Fruit fly (Drosophila melanogaster): Measurements from ENCODE around the gene CG31279.

The CG31279 gene

dm6 chr3R:16449187-16449973 is 18.9 kb downstream of the CG31279 start (continued):
- TF ChIP-seq HLH4C (GFP tag; IDR thresholded peaks at IDR 0.05; ENCODE audit: partially characterized antibody) (peak; percentile 67), nerfin-2 (GFP tag; IDR thresholded peaks at IDR 0.05; ENCODE audit: partially characterized antibody) (no peak), CG30431 (GFP tag; optimal IDR thresholded peaks at IDR 0.05) (peak; percentile 94), Hmr (GFP tag; optimal IDR thresholded peaks at IDR 0.05) (peak; percentile 19), YL-1 (GFP tag; optimal IDR thresholded peaks at IDR 0.05) (peak; percentile 71), Adf1 (GFP tag; IDR thresholded peaks at IDR 0.05) (no peak), CG18011 (GFP tag; optimal IDR thresholded peaks at IDR 0.05) (no peak), Six4 (GFP tag; optimal IDR thresholded peaks at IDR 0.05) (peak; percentile 93), dmrt11E (tag; optimal IDR thresholded peaks at IDR 0.05) (peak; percentile 96), eyg (GFP tag; optimal IDR thresholded peaks at IDR 0.05) (peak; percentile 82), CG32532 (GFP tag; IDR thresholded peaks at IDR 0.05) (peak; percentile 90), Sox102F (GFP tag; optimal IDR thresholded peaks at IDR 0.05) (peak; percentile 97), lola (GFP tag; optimal IDR thresholded peaks at IDR 0.05) (peak in 1 of 3 experiments; percentile 96), CG8944 (GFP tag; optimal IDR thresholded peaks at IDR 0.05) (peak; percentile 96), Abd-B (GFP tag; optimal IDR thresholded peaks at IDR 0.05) (peak; percentile 96), CG17328 (GFP tag; IDR thresholded peaks at IDR 0.05) (peak; percentile 96), hth (optimal IDR thresholded peaks at IDR 0.05) (no peak), rib (GFP tag; IDR thresholded peaks at IDR 0.05) (peak; percentile 71), CG10979 (tag; optimal IDR thresholded peaks at IDR 0.05) (peak; percentile 97), CG11723 (GFP tag; optimal IDR thresholded peaks at IDR 0.05) (peak; percentile 86), Doc3 (GFP tag; IDR thresholded peaks at IDR 0.05; ENCODE audit: partially characterized antibody) (no peak), al (GFP tag; IDR thresholded peaks at IDR 0.05) (peak; percentile 75), Mad (GFP tag; optimal IDR thresholded peaks at IDR 0.05) (peak; percentile 91), CG17829 (tag; optimal IDR thresholded peaks at IDR 0.05) (peak; percentile 97), Hr51 (GFP tag; optimal IDR thresholded peaks at IDR 0.05) (peak; percentile 81 to 83), CG7745 (tag; optimal IDR thresholded peaks at IDR 0.05) (peak; percentile 75), slp2 (GFP tag; optimal IDR thresholded peaks at IDR 0.05) (peak; percentile 89), CG4820 (GFP tag; optimal IDR thresholded peaks at IDR 0.05) (peak; percentile 95), Antp (GFP tag; optimal IDR thresholded peaks at IDR 0.05) (peak; percentile 95), chm (GFP tag; IDR thresholded peaks at IDR 0.05) (peak; percentile 97), Mes4 (GFP tag; optimal IDR thresholded peaks at IDR 0.05) (peak; percentile 78), z (GFP tag; IDR thresholded peaks at IDR 0.05) (peak; percentile 90), ap (GFP tag; IDR thresholded peaks at IDR 0.05) (peak; percentile 90), scrt (GFP tag; optimal IDR thresholded peaks at IDR 0.05) (peak; percentile 63), pzg (GFP tag; optimal IDR thresholded peaks at IDR 0.05) (no peak), C15 (GFP tag; IDR thresholded peaks at IDR 0.05) (peak; percentile 83; the same call in 1 of the 3 replicates), sob (GFP tag; IDR thresholded peaks at IDR 0.05) (peak; percentile 91), sens (GFP tag) (peak; percentile 99), Tbp (GFP tag; optimal IDR thresholded peaks at IDR 0.05) (no peak), ATbp (GFP tag; optimal IDR thresholded peaks at IDR 0.05) (peak; percentile 95), CG4730 (GFP tag; IDR thresholded peaks at IDR 0.05) (peak; percentile 92), Mrtf (GFP tag; IDR thresholded peaks at IDR 0.05) (peak; percentile 95), CG6813 (GFP tag; optimal IDR thresholded peaks at IDR 0.05) (peak; percentile 88), CG6272 (GFP tag; IDR thresholded peaks at IDR 0.05) (peak; percentile 91), ase (GFP tag; IDR thresholded peaks at IDR 0.05) (peak; percentile 96), sisA (GFP tag; IDR thresholded peaks at IDR 0.05) (peak; percentile 98), CG12071 (GFP tag; optimal IDR thresholded peaks at IDR 0.05) (peak; percentile 87), jumu (GFP tag; optimal IDR thresholded peaks at IDR 0.05) (peak; percentile 95), cg (GFP tag; optimal IDR thresholded peaks at IDR 0.05) (peak; percentile 66)

Data from whole organism, embryonic.